Fruit fly (Drosophila melanogaster): ENCODE data around the gene xmas.

Gene xmas

dm6 chrX:17105707-17106106 is 53.4 kb downstream of the xmas start, which contains the start of gene Arpc3B:
Arpc3B (minus strand) TSS chrX:17105852.
- TF ChIP-seq CTCF (optimal IDR thresholded peaks at IDR 0.05) = no peak
- no peak for TF ChIP-seq CG8478 (optimal IDR thresholded peaks at IDR 0.05)

Measured in S2 (cell line).